Fruit fly (Drosophila melanogaster): ENCODE data around the gene CG5928.

DNA sequence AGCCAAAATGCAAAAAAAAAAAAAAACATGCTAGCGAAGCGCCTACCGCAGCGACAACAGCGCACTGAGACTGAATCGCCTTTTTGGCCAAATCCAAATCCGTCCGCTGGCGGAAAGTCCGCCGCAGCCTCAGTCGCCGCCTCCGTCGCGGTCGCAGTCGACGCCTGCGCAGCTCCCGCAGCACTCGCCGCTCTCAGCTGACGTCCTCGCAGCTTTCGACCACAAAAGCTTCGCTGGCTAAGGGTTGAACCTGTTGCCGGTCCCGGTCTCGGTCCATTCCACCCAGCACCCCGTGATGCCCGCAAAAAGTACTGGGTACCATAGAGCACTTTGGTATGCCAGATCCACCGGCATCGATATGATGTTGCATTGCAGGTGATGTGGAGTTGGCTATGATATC is 13.5 kb downstream of the CG5928 start, which contains the start of gene CG4660:
- TF ChIP-seq CG6276 (GFP tag; optimal IDR thresholded peaks at IDR 0.05) = no peak
- TF ChIP-seq CG1621 (tag; optimal IDR thresholded peaks at IDR 0.05) = no peak
- TF ChIP-seq CG8319 (GFP tag; optimal IDR thresholded peaks at IDR 0.05) = no peak
- TF ChIP-seq eg (GFP tag; IDR thresholded peaks at IDR 0.05) = 0 out of 3 replicates have a peak, but pooled peaks have one; percentile 36
- TF ChIP-seq CG6792 (GFP tag; optimal IDR thresholded peaks at IDR 0.05) = no peak
- TF ChIP-seq CG10669 (GFP tag; optimal IDR thresholded peaks at IDR 0.05) = no peak
- no peak for TF ChIP-seq fkh (GFP tag; optimal IDR thresholded peaks at IDR 0.05)
- no peak for TF ChIP-seq CG3919 (GFP tag; optimal IDR thresholded peaks at IDR 0.05)
- TF ChIP-seq CG6808 (GFP tag; optimal IDR thresholded peaks at IDR 0.05) = no peak
- TF ChIP-seq CG6163 (GFP tag; IDR thresholded peaks at IDR 0.05) = no peak

Data from whole organism, prepupa.